Fruit fly (Drosophila melanogaster) whole organism, embryonic: ENCODE measurements around the gene CG7352.

Experiments used
- Adf1 ChIP-seq: fragments of 200-800 bp; sonication (Bioruptor generic); IDR thresholded peaks from 2 replicates; pipeline ENCODE4 v1.3.6; 2022; ENCODE audit warnings: missing biosample characterization, missing genetic modification characterization
- Aef1 ChIP-seq: fragments of 200-800 bp; sonication (Bioruptor generic); IDR thresholded peaks from 3 replicates; pipeline ENCODE4 v1.3.6; 2022; ENCODE audit warnings: missing biosample characterization, missing genetic modification characterization
- Atf6 ChIP-seq: fragments of 200-800 bp; sonication (Bioruptor generic); IDR thresholded peaks from 2 replicates; pipeline ENCODE4 v1.3.6; 2022; ENCODE audit warnings: missing biosample characterization, missing genetic modification characterization
- B-H2 ChIP-seq: fragments of 200-800 bp; sonication (Bioruptor generic); optimal IDR thresholded peaks from 2 replicates; lab custom pipeline; 2018; ENCODE audit warnings: missing biosample characterization, mild to moderate bottlenecking, missing genetic modification characterization
- Bdp1 ChIP-seq: fragments of 200-800 bp; sonication (Bioruptor generic); optimal IDR thresholded peaks from 3 replicates; lab custom pipeline; 2016; ENCODE audit warnings: missing biosample characterization, missing genetic modification characterization
- CG14710 ChIP-seq: fragments of 200-800 bp; sonication (Bioruptor generic); optimal IDR thresholded peaks from 3 replicates; lab custom pipeline; 2019; ENCODE audit warnings: missing biosample characterization, mild to moderate bottlenecking, missing genetic modification characterization, moderate library complexity
- CG14965 ChIP-seq: fragments of 200-800 bp; sonication (Bioruptor generic); optimal IDR thresholded peaks from 2 replicates; lab custom pipeline; 2016; ENCODE audit warnings: missing biosample characterization, missing genetic modification characterization, borderline replicate concordance
- CG15479 ChIP-seq: fragments of 200-800 bp; sonication (Bioruptor generic); optimal IDR thresholded peaks from 3 replicates; lab custom pipeline; 2019; ENCODE audit warnings: missing biosample characterization, mild to moderate bottlenecking, missing genetic modification characterization, moderate library complexity
- CG15514 ChIP-seq: fragments of 200-800 bp; sonication (Bioruptor generic); optimal IDR thresholded peaks from 3 replicates; lab custom pipeline; 2017; ENCODE audit warnings: missing biosample characterization, missing genetic modification characterization, mild to moderate bottlenecking, moderate library complexity, missing genetic modification reagents
- CG16863 ChIP-seq: fragments of 200-800 bp; sonication (Bioruptor generic); optimal IDR thresholded peaks from 3 replicates; lab custom pipeline; 2016; ENCODE audit warnings: missing biosample characterization, missing genetic modification characterization
- CG17328 ChIP-seq: fragments of 200-800 bp; sonication (Bioruptor generic); IDR thresholded peaks from 2 replicates; pipeline ENCODE4 v1.3.6; 2022; ENCODE audit warnings: missing biosample characterization, missing genetic modification characterization
- CG17802 ChIP-seq: fragments of 200-800 bp; sonication (Bioruptor generic); optimal IDR thresholded peaks from 2 replicates; lab custom pipeline; 2018; ENCODE audit warnings: missing biosample characterization, mild to moderate bottlenecking, missing genetic modification characterization, moderate library complexity
- CG30431 ChIP-seq: fragments of 200-800 bp; sonication (Bioruptor generic); optimal IDR thresholded peaks from 2 replicates; lab custom pipeline; 2017; ENCODE audit warnings: missing biosample characterization, missing genetic modification characterization
- CG31388 ChIP-seq: fragments of 200-800 bp; sonication (Bioruptor generic); optimal IDR thresholded peaks from 2 replicates; lab custom pipeline; 2016; ENCODE audit warnings: missing biosample characterization, missing genetic modification characterization
- CG33213 ChIP-seq: fragments of 200-800 bp; sonication (Bioruptor generic); optimal IDR thresholded peaks from 3 replicates; lab custom pipeline; 2016; ENCODE audit warnings: missing biosample characterization, missing genetic modification characterization
- CG42726 ChIP-seq: fragments of 200-800 bp; sonication (Bioruptor generic); IDR thresholded peaks from 2 replicates; pipeline ENCODE4 v1.3.6; 2022; ENCODE audit warnings: missing biosample characterization, missing genetic modification characterization; ENCODE audit not compliant: partially characterized antibody
- CG4328 ChIP-seq: fragments of 200-800 bp; sonication (Bioruptor generic); optimal IDR thresholded peaks from 3 replicates; lab custom pipeline; 2017; ENCODE audit warnings: missing biosample characterization, missing genetic modification reagents, missing genetic modification characterization
- CG4360 ChIP-seq: fragments of 200-800 bp; sonication (Bioruptor generic); IDR thresholded peaks from 2 replicates; pipeline ENCODE4 v1.3.6; 2022; ENCODE audit warnings: missing biosample characterization, missing genetic modification characterization
- CG6272 ChIP-seq: fragments of 200-800 bp; sonication (Bioruptor generic); IDR thresholded peaks from 2 replicates; pipeline ENCODE4 v1.3.6; 2022; ENCODE audit warnings: missing biosample characterization, missing genetic modification characterization
- CG7745 ChIP-seq: fragments of 200-800 bp; sonication (Bioruptor generic); optimal IDR thresholded peaks from 2 replicates; lab custom pipeline; 2018; ENCODE audit warnings: missing biosample characterization, mild to moderate bottlenecking, missing genetic modification characterization, moderate library complexity
- CG8089 ChIP-seq: fragments of 200-800 bp; sonication (Bioruptor generic); optimal IDR thresholded peaks from 3 replicates; lab custom pipeline; 2016; ENCODE audit warnings: missing biosample characterization, missing genetic modification characterization
- CG8478 ChIP-seq: fragments of >200 bp; optimal IDR thresholded peaks from 2 replicates; lab custom pipeline; 2018
- CG9437 ChIP-seq: fragments of 200-800 bp; sonication (Bioruptor generic); optimal IDR thresholded peaks from 2 replicates; lab custom pipeline; 2018; ENCODE audit warnings: missing biosample characterization, mild to moderate bottlenecking, missing genetic modification characterization
- D ChIP-seq, 2 experiments: fragments of 200-800 bp in 1 of 2; fragments of >200 bp in 1 of 2; sonication (Bioruptor generic) in 1 of 2; optimal IDR thresholded peaks; 2 replicates in 1 of 2; 3 replicates in 1 of 2; lab custom pipeline; 2017; ENCODE audit warnings: mild to moderate bottlenecking in 1 of 2, missing biosample characterization in 1 of 2, missing genetic modification characterization in 1 of 2, missing genetic modification reagents in 1 of 2
- Dip2 ChIP-seq: fragments of 200-800 bp; sonication (Bioruptor generic); IDR thresholded peaks from 2 replicates; pipeline ENCODE4 v1.3.6; 2022; ENCODE audit warnings: missing biosample characterization, missing genetic modification characterization
- Dp ChIP-seq: fragments of 200-800 bp; sonication (Bioruptor generic); optimal IDR thresholded peaks from 2 replicates; lab custom pipeline; 2018; ENCODE audit warnings: missing biosample characterization, mild to moderate bottlenecking, missing genetic modification characterization, moderate library complexity
- HLHmδ ChIP-seq: fragments of 200-800 bp; sonication (Bioruptor generic); optimal IDR thresholded peaks from 2 replicates; lab custom pipeline; 2018; ENCODE audit warnings: missing biosample characterization, mild to moderate bottlenecking, missing genetic modification characterization, moderate library complexity
- Lpt ChIP-seq: fragments of >200 bp; optimal IDR thresholded peaks from 2 replicates; lab custom pipeline; 2018; ENCODE audit warnings: missing biosample characterization, missing genetic modification characterization
- MESR4 ChIP-seq: fragments of 200-800 bp; sonication (Bioruptor generic); optimal IDR thresholded peaks from 2 replicates; lab custom pipeline; 2018; ENCODE audit warnings: missing biosample characterization, mild to moderate bottlenecking, missing genetic modification characterization, moderate library complexity
- Nf-YC ChIP-seq: fragments of 200-800 bp; optimal IDR thresholded peaks from 3 replicates; lab custom pipeline; 2019; ENCODE audit warnings: missing biosample characterization, mild to moderate bottlenecking, missing genetic modification characterization, moderate library complexity
- NfI ChIP-seq: fragments of 200-800 bp; sonication (Bioruptor generic); optimal IDR thresholded peaks from 3 replicates; lab custom pipeline; 2018; ENCODE audit warnings: missing biosample characterization, mild to moderate bottlenecking, missing genetic modification characterization, moderate library complexity
- Pdp1 ChIP-seq, 2 experiments: fragments of 200-800 bp; sonication (Bioruptor generic); optimal IDR thresholded peaks; 3 replicates each; lab custom pipeline; 2016; ENCODE audit warnings: missing biosample characterization in 2 of 2, missing genetic modification characterization in 2 of 2, mild to moderate bottlenecking in 1 of 2, moderate library complexity in 1 of 2
- Ptx1 ChIP-seq: fragments of 200-800 bp; sonication (Bioruptor generic); IDR thresholded peaks from 2 replicates; pipeline ENCODE4 v1.3.6; 2022; ENCODE audit warnings: missing biosample characterization, missing genetic modification characterization
- Rx ChIP-seq: fragments of 200-800 bp; sonication (Bioruptor generic); IDR thresholded peaks from 2 replicates; pipeline ENCODE4 v1.3.6; 2022; ENCODE audit warnings: missing biosample characterization, missing genetic modification characterization
- cas ChIP-seq: fragments of 200-800 bp; sonication (Bioruptor generic); IDR thresholded peaks from 2 replicates; pipeline ENCODE4 v1.3.6; 2022; ENCODE audit warnings: missing biosample characterization, missing genetic modification characterization
- crp ChIP-seq, 2 experiments: fragments of 200-800 bp; sonication (Bioruptor generic); optimal IDR thresholded peaks; 2 replicates in 1 of 2; 3 replicates in 1 of 2; lab custom pipeline; 2017; ENCODE audit warnings: missing biosample characterization in 2 of 2, missing genetic modification characterization in 2 of 2, mild to moderate bottlenecking in 1 of 2, moderate library complexity in 1 of 2
- dimm ChIP-seq: fragments of 200-800 bp; sonication (Bioruptor generic); IDR thresholded peaks from 2 replicates; pipeline ENCODE4 v1.3.6; 2022; ENCODE audit warnings: missing biosample characterization, missing genetic modification characterization
- emc ChIP-seq: fragments of 200-800 bp; sonication (Bioruptor generic); optimal IDR thresholded peaks from 2 replicates; lab custom pipeline; 2016; ENCODE audit warnings: missing biosample characterization, missing genetic modification characterization
- eyg ChIP-seq: fragments of 200-800 bp; sonication (Bioruptor generic); optimal IDR thresholded peaks from 3 replicates; lab custom pipeline; 2016; ENCODE audit warnings: missing biosample characterization, missing genetic modification characterization
- gem ChIP-seq: fragments of 200-800 bp; sonication (Bioruptor generic); optimal IDR thresholded peaks from 2 replicates; lab custom pipeline; 2019; ENCODE audit warnings: missing biosample characterization, mild to moderate bottlenecking, missing genetic modification characterization, moderate library complexity
- onecut ChIP-seq: fragments of 200-800 bp; sonication (Bioruptor generic); IDR thresholded peaks from 2 replicates; pipeline ENCODE4 v1.3.6; 2022; ENCODE audit warnings: missing biosample characterization, missing genetic modification characterization
- pita ChIP-seq: fragments of 200-800 bp; sonication (Bioruptor generic); optimal IDR thresholded peaks from 2 replicates; lab custom pipeline; 2017; ENCODE audit warnings: missing biosample characterization, mild to moderate bottlenecking, missing genetic modification characterization
- pum ChIP-seq: fragments of 200-800 bp; sonication (Bioruptor generic); optimal IDR thresholded peaks from 2 replicates; lab custom pipeline; 2016; ENCODE audit warnings: missing biosample characterization, missing genetic modification characterization
- rib ChIP-seq: fragments of 200-800 bp; sonication (Bioruptor generic); IDR thresholded peaks from 2 replicates; pipeline ENCODE4 v1.3.6; 2022; ENCODE audit warnings: missing biosample characterization, missing genetic modification characterization
- sens-2 ChIP-seq: fragments of 200-800 bp; sonication (Bioruptor generic); IDR thresholded peaks from 2 replicates; pipeline ENCODE4 v1.3.6; 2022; ENCODE audit warnings: missing biosample characterization, missing genetic modification characterization
- slbo ChIP-seq: fragments of 200-800 bp; sonication (Bioruptor generic); IDR thresholded peaks from 2 replicates; pipeline ENCODE4 v1.3.6; 2022; ENCODE audit warnings: missing biosample characterization, missing genetic modification characterization
- stc ChIP-seq: fragments of 200-800 bp; sonication (Bioruptor generic); IDR thresholded peaks from 2 replicates; pipeline ENCODE4 v1.3.6; 2022; ENCODE audit warnings: missing biosample characterization, missing genetic modification characterization
- tx ChIP-seq: fragments of 200-800 bp; sonication (Bioruptor generic); optimal IDR thresholded peaks from 2 replicates; lab custom pipeline; 2016; ENCODE audit warnings: missing biosample characterization, missing genetic modification characterization
- unpg ChIP-seq: fragments of 200-800 bp; sonication (Bioruptor generic); optimal IDR thresholded peaks from 3 replicates; lab custom pipeline; 2018; ENCODE audit warnings: missing biosample characterization, mild to moderate bottlenecking, missing genetic modification characterization, moderate library complexity

CG7352 gene

dm6 chr3R:8333768-8334470, 13.5 kb upstream of the CG7352 start, which contains the start of gene Poxm (continued):
- TF ChIP-seq CG4328 (GFP tag; lab: Kevin White, UChicago) (peak; percentile 86), CG14965 (GFP tag; lab: Kevin White, UChicago) (no peak), Dip2 (peak; percentile 53), pum (GFP tag; lab: Kevin White, UChicago) (peak; percentile 74), onecut (GFP tag; lab: Robert Waterston, UW) (peak; percentile 74), sens-2 (GFP tag; lab: Robert Waterston, UW) (no peak; the same call in 1 of the 2 replicates), NfI (GFP tag; lab: Kevin White, UChicago) (peak; percentile 88), eyg (peak; percentile 14), CG33213 (GFP tag; lab: Kevin White, UChicago) (peak; percentile 21), CG15514 (GFP tag; lab: Kevin White, UChicago) (peak; percentile 21), pita (GFP tag; lab: Kevin White, UChicago) (no peak), gem (tag; lab: Kevin White, UChicago) (peak; percentile 97), rib (GFP tag; lab: Robert Waterston, UW) (no peak), CG15479 (GFP tag; lab: Kevin White, UChicago) (no peak), cas (GFP tag; lab: Robert Waterston, UW) (peak; percentile 64; the same call in 1 of the 2 replicates), CG6272 (peak; percentile 83), Ptx1 (peak; percentile 94), CG4360 (peak; percentile 10), D (optimal IDR thresholded peaks at IDR 0.05; lab: Kevin White, UChicago) (no peak), D (GFP tag; optimal IDR thresholded peaks at IDR 0.05; lab: Kevin White, UChicago) (peak; percentile 96), MESR4 (no peak), crp (GFP tag; optimal IDR thresholded peaks at IDR 0.05; lab: Kevin White, UChicago) (peak in 1 of 2 experiments; percentile 47), stc (GFP tag; lab: Robert Waterston, UW) (peak; percentile 81), B-H2 (GFP tag; lab: Kevin White, UChicago) (peak; percentile 39), Lpt (GFP tag; lab: Kevin White, UChicago) (no peak), Bdp1 (GFP tag; lab: Kevin White, UChicago) (peak; percentile 44), HLHmδ (GFP tag; lab: Kevin White, UChicago) (no peak), unpg (peak; percentile 85), CG30431 (GFP tag; lab: Kevin White, UChicago) (peak; percentile 90), emc (no peak), CG17328 (GFP tag; lab: Robert Waterston, UW) (peak; percentile 74), CG31388 (GFP tag; lab: Kevin White, UChicago) (peak; percentile 83), Atf6 (GFP tag; lab: Robert Waterston, UW) (peak; percentile 79), Nf-YC (peak; percentile 94), Rx (GFP tag; lab: Robert Waterston, UW) (peak; percentile 71), CG17802 (tag; lab: Kevin White, UChicago) (peak; percentile 64), CG7745 (tag; lab: Kevin White, UChicago) (no peak), slbo (GFP tag; lab: Robert Waterston, UW) (peak; percentile 87), CG9437 (GFP tag; lab: Kevin White, UChicago) (peak; percentile 86), Dp (no peak), dimm (GFP tag; lab: Robert Waterston, UW) (peak; percentile 55; the same call in 1 of the 2 replicates), CG42726 (GFP tag; lab: Robert Waterston, UW) (no peak), CG16863 (GFP tag; lab: Kevin White, UChicago) (peak; percentile 66), tx (GFP tag; lab: Kevin White, UChicago) (peak; percentile 35), Pdp1 (GFP tag; optimal IDR thresholded peaks at IDR 0.05; lab: Kevin White, UChicago) (peak; percentile 76 to 77), CG8089 (GFP tag; lab: Kevin White, UChicago) (peak; percentile 32), Aef1 (GFP tag; lab: Robert Waterston, UW) (peak; percentile 90; the same call in 2 of the 3 replicates), Adf1 (GFP tag; lab: Robert Waterston, UW) (peak; percentile 85), CG8478 (lab: Kevin White, UChicago) (peak; percentile 91), CG14710 (tag; lab: Kevin White, UChicago) (peak; percentile 95)
